Worm (Caenorhabditis elegans) whole organism, mixed stage, embryonic: ENCODE measurements around the gene spk-1.

Experiments
- M03D4.4 ChIP-seq: sonication (generic microtip); optimal IDR thresholded peaks from 2 replicates; lab custom pipeline; 2017; ENCODE audit warnings: mild to moderate bottlenecking, missing genetic modification characterization, missing compliant biosample characterization
- bed-3 ChIP-seq: fragments of 200-800 bp; sonication (Bioruptor generic); optimal IDR thresholded peaks from 3 replicates; lab custom pipeline; 2018; ENCODE audit warnings: mild to moderate bottlenecking, missing genetic modification characterization, moderate library complexity, missing compliant biosample characterization
- blmp-1 ChIP-seq: fragments of 150-350 bp; optimal IDR thresholded peaks from 2 replicates; lab custom pipeline; 2014; ENCODE audit warnings: missing biosample characterization, missing genetic modification characterization
- ceh-43 ChIP-seq: fragments of 200-800 bp; sonication (Bioruptor generic); optimal IDR thresholded peaks from 2 replicates; lab custom pipeline; 2018; ENCODE audit warnings: mild to moderate bottlenecking, missing genetic modification characterization, moderate library complexity, missing compliant biosample characterization
- ces-1 ChIP-seq: fragments of 150-350 bp; optimal IDR thresholded peaks from 2 replicates; lab custom pipeline; 2014; ENCODE audit warnings: missing biosample characterization, missing genetic modification reagents, missing genetic modification characterization
- drap-1 ChIP-seq: fragments of 200-800 bp; sonication (Bioruptor generic); optimal IDR thresholded peaks from 3 replicates; lab custom pipeline; 2018; ENCODE audit warnings: mild to moderate bottlenecking, missing genetic modification characterization, missing compliant biosample characterization
- elt-1 ChIP-seq: sonication (generic microtip); optimal IDR thresholded peaks from 2 replicates; lab custom pipeline; 2017; ENCODE audit warnings: missing genetic modification characterization, mild to moderate bottlenecking, missing compliant biosample characterization, antibody characterized with exemption, moderate library complexity, borderline replicate concordance; ENCODE audit not compliant: insufficient read depth
- flh-1 ChIP-seq: fragments of 200-800 bp; sonication (Bioruptor generic); optimal IDR thresholded peaks from 2 replicates; lab custom pipeline; 2018; ENCODE audit warnings: mild to moderate bottlenecking, missing genetic modification characterization, moderate library complexity, missing compliant biosample characterization
- ham-2 ChIP-seq: fragments of 200-800 bp; sonication (Bioruptor generic); optimal IDR thresholded peaks from 2 replicates; lab custom pipeline; 2018; ENCODE audit warnings: mild to moderate bottlenecking, missing genetic modification characterization, missing compliant biosample characterization
- lin-13 ChIP-seq: fragments of 150-350 bp; optimal IDR thresholded peaks from 2 replicates; lab custom pipeline; 2014; ENCODE audit warnings: missing biosample characterization, missing genetic modification characterization
- lsy-2 ChIP-seq: fragments of 150-350 bp; optimal IDR thresholded peaks from 2 replicates; lab custom pipeline; 2014; ENCODE audit warnings: missing biosample characterization, missing genetic modification characterization
- mep-1 ChIP-seq: fragments of 150-350 bp; optimal IDR thresholded peaks from 2 replicates; lab custom pipeline; 2017; ENCODE audit warnings: missing biosample characterization, missing genetic modification reagents, missing genetic modification characterization, inconsistent platforms
- mls-2 ChIP-seq: sonication (generic microtip); optimal IDR thresholded peaks from 2 replicates; lab custom pipeline; 2016; ENCODE audit warnings: mild to moderate bottlenecking, missing genetic modification characterization, moderate library complexity, missing compliant biosample characterization
- nhr-12 ChIP-seq: fragments of 150-350 bp; optimal IDR thresholded peaks from 2 replicates; lab custom pipeline; 2014; ENCODE audit warnings: missing biosample characterization, missing genetic modification characterization
- nhr-237 ChIP-seq: fragments of 150-350 bp; optimal IDR thresholded peaks from 2 replicates; lab custom pipeline; 2014; ENCODE audit warnings: missing biosample characterization, missing genetic modification characterization
- nhr-28 ChIP-seq: fragments of 150-350 bp; optimal IDR thresholded peaks from 2 replicates; lab custom pipeline; 2014; ENCODE audit warnings: missing biosample characterization, missing genetic modification characterization
- nhr-76 ChIP-seq: sonication (generic microtip); optimal IDR thresholded peaks from 2 replicates; lab custom pipeline; 2017; ENCODE audit warnings: missing biosample characterization, missing genetic modification characterization
- pha-4 ChIP-seq: fragments of 150-350 bp; optimal IDR thresholded peaks from 2 replicates; lab custom pipeline; 2018; ENCODE audit warnings: missing biosample characterization, missing genetic modification reagents, missing genetic modification characterization
- sem-2 ChIP-seq: fragments of 200-800 bp; sonication (Bioruptor generic); optimal IDR thresholded peaks from 2 replicates; lab custom pipeline; 2018; ENCODE audit warnings: mild to moderate bottlenecking, missing genetic modification characterization, missing compliant biosample characterization
- snpc-4 ChIP-seq: fragments of 150-350 bp; optimal IDR thresholded peaks from 2 replicates; lab custom pipeline; 2014; ENCODE audit warnings: missing biosample characterization, missing genetic modification characterization
- sptf-1 ChIP-seq: sonication (generic microtip); optimal IDR thresholded peaks from 2 replicates; lab custom pipeline; 2017; ENCODE audit warnings: mild to moderate bottlenecking, missing genetic modification characterization, moderate library complexity, missing compliant biosample characterization
- tbx-8 ChIP-seq: fragments of 200-800 bp; sonication (Bioruptor generic); optimal IDR thresholded peaks from 2 replicates; lab custom pipeline; 2018; ENCODE audit warnings: mild to moderate bottlenecking, missing genetic modification characterization, moderate library complexity, missing compliant biosample characterization
- unc-120 ChIP-seq: sonication (generic microtip); optimal IDR thresholded peaks from 2 replicates; lab custom pipeline; 2017; ENCODE audit warnings: missing genetic modification characterization, missing compliant biosample characterization; ENCODE audit not compliant: poor library complexity, severe bottlenecking
- unc-39 ChIP-seq: fragments of 150-350 bp; optimal IDR thresholded peaks from 2 replicates; lab custom pipeline; 2014; ENCODE audit warnings: missing biosample characterization, missing genetic modification characterization
- unc-62 ChIP-seq: fragments of 150-350 bp; optimal IDR thresholded peaks from 2 replicates; lab custom pipeline; 2014; ENCODE audit warnings: missing biosample characterization, missing genetic modification reagents, missing genetic modification characterization
- zip-8 ChIP-seq: fragments of 150-350 bp; optimal IDR thresholded peaks from 2 replicates; lab custom pipeline; 2014; ENCODE audit warnings: missing biosample characterization, missing genetic modification characterization
- ztf-11 ChIP-seq: fragments of 150-350 bp; optimal IDR thresholded peaks from 2 replicates; lab custom pipeline; 2014; ENCODE audit warnings: missing biosample characterization, missing genetic modification characterization

The spk-1 gene

ce11 chrIII:9426301-9426700, 30.1 kb upstream of the spk-1 start, which contains the start of gene T26G10.5:
T26G10.5 (minus strand) TSS chrIII:9426401.
- no peak for TF ChIP-seq snpc-4 (tag; lab: Kevin White, UChicago)
- TF ChIP-seq ces-1: no peak
- no peak for TF ChIP-seq unc-39

ce11 chrIII:9433576-9434107, 22.8 kb upstream of the spk-1 start, which contains the start of gene cpar-1:
cpar-1 (plus strand) TSS chrIII:9434057.
- TF ChIP-seq bed-3 (no peak), lin-13 (peak; percentile 14)
- TF ChIP-seq, all 35 proteins: peak for 1

- TF ChIP-seq pha-4: no peak
- TF ChIP-seq tbx-8 (GFP tag; lab: Kevin White, UChicago): no peak
- TF ChIP-seq nhr-12 (tag; lab: Kevin White, UChicago): no peak
- TF ChIP-seq unc-39: no peak
- no peak for TF ChIP-seq mls-2 (tag; lab: Kevin White, UChicago)
- no peak for TF ChIP-seq blmp-1 (tag; lab: Kevin White, UChicago)
- TF ChIP-seq ceh-43 (GFP tag; lab: Kevin White, UChicago): no peak
- TF ChIP-seq ces-1: no peak
- TF ChIP-seq lin-13: no peak
- no peak for TF ChIP-seq mep-1 (tag; lab: Kevin White, UChicago)
- TF ChIP-seq lsy-2: no peak
- no peak for TF ChIP-seq nhr-237 (tag; lab: Kevin White, UChicago)
- TF ChIP-seq M03D4.4 (tag; lab: Kevin White, UChicago): no peak
- TF ChIP-seq flh-1 (GFP tag; lab: Kevin White, UChicago): no peak
- no peak for TF ChIP-seq nhr-28 (tag; lab: Kevin White, UChicago)
- no peak for TF ChIP-seq unc-120
- TF ChIP-seq, all 35 proteins: peak for 0
Measured at ce11 chrIII:9434999-9435398, 21.4 kb upstream of the spk-1 start.

ce11 chrIII:9439399-9439798, 17.0 kb upstream of the spk-1 start, which contains the start of gene F54C8.1:
F54C8.1 (plus strand) TSS chrIII:9439699.
- TF ChIP-seq sptf-1 (no peak), sem-2 (GFP tag; lab: Kevin White, UChicago) (no peak), pha-4 (no peak), unc-120 (no peak), blmp-1 (tag; lab: Kevin White, UChicago) (no peak), M03D4.4 (tag; lab: Kevin White, UChicago) (no peak), zip-8 (tag; lab: Kevin White, UChicago) (no peak), lsy-2 (no peak), tbx-8 (GFP tag; lab: Kevin White, UChicago) (no peak)

- TF ChIP-seq lin-13: no peak
Measured at ce11 chrIII:9441133-9441532, 15.3 kb upstream of the spk-1 start, which contains the start of gene emb-30. emb-30 (minus strand) TSS chrIII:9441460.

ce11 chrIII:9442846-9443245, 13.6 kb upstream of the spk-1 start:
- no peak for TF ChIP-seq ztf-11 (tag; lab: Kevin White, UChicago)
- no peak for TF ChIP-seq lin-13
- no peak for TF ChIP-seq unc-62
- no peak for TF ChIP-seq sem-2 (GFP tag; lab: Kevin White, UChicago)
- no peak for TF ChIP-seq nhr-28 (tag; lab: Kevin White, UChicago)
- TF ChIP-seq ham-2 (GFP tag; lab: Kevin White, UChicago): no peak
- no peak for TF ChIP-seq tbx-8 (GFP tag; lab: Kevin White, UChicago)
- TF ChIP-seq ceh-43 (GFP tag; lab: Kevin White, UChicago): no peak
- TF ChIP-seq unc-120: no peak
- no peak for TF ChIP-seq nhr-237 (tag; lab: Kevin White, UChicago)
- no peak for TF ChIP-seq blmp-1 (tag; lab: Kevin White, UChicago)
- no peak for TF ChIP-seq flh-1 (GFP tag; lab: Kevin White, UChicago)
- no peak for TF ChIP-seq drap-1 (GFP tag; lab: Kevin White, UChicago)
- TF ChIP-seq unc-39: no peak
- no peak for TF ChIP-seq elt-1 (tag; lab: Kevin White, UChicago)
- TF ChIP-seq nhr-76 (tag; lab: Kevin White, UChicago): no peak
- no peak for TF ChIP-seq snpc-4 (tag; lab: Kevin White, UChicago)
- TF ChIP-seq bed-3: no peak
- TF ChIP-seq M03D4.4 (tag; lab: Kevin White, UChicago): no peak
